Fruit fly (Drosophila melanogaster): ENCODE data around the gene Pdp1.

Gene Pdp1

dm6 chr3L:7817194-7817593 is 50.0 kb downstream of the Pdp1 start:
- no peak for TF ChIP-seq cnc (optimal IDR thresholded peaks at IDR 0.05)
- no peak for TF ChIP-seq CG5204 (GFP tag; optimal IDR thresholded peaks at IDR 0.05)
- TF ChIP-seq Mnt (GFP tag; optimal IDR thresholded peaks at IDR 0.05): no peak
- no peak for TF ChIP-seq CG14711 (tag; optimal IDR thresholded peaks at IDR 0.05)

dm6 chr3L:7815956-7816355 is 51.2 kb downstream of the Pdp1 start:
- peak; percentile 93 for TF ChIP-seq kay (GFP tag; ENCODE audit: borderline replicate concordance)
- no peak for TF ChIP-seq ovo (GFP tag; optimal IDR thresholded peaks at IDR 0.05)

dm6 chr3L:7813422-7813821 is 53.7 kb downstream of the Pdp1 start:
- TF ChIP-seq CG12768 (GFP tag; optimal IDR thresholded peaks at IDR 0.05) (no peak), cnc (optimal IDR thresholded peaks at IDR 0.05) (no peak), CG33017 (tag; optimal IDR thresholded peaks at IDR 0.05) (no peak), ovo (GFP tag; optimal IDR thresholded peaks at IDR 0.05) (no peak), CG1620 (GFP tag; optimal IDR thresholded peaks at IDR 0.05) (no peak), CG5204 (GFP tag; optimal IDR thresholded peaks at IDR 0.05) (no peak), toe (GFP tag; optimal IDR thresholded peaks at IDR 0.05) (no peak), Clk (GFP tag; optimal IDR thresholded peaks at IDR 0.05) (no peak), Mnt (GFP tag; optimal IDR thresholded peaks at IDR 0.05) (no peak), CG7101 (tag; optimal IDR thresholded peaks at IDR 0.05) (no peak), Crg-1 (GFP tag; optimal IDR thresholded peaks at IDR 0.05) (no peak), CG14711 (tag; optimal IDR thresholded peaks at IDR 0.05) (no peak), pad (GFP tag; optimal IDR thresholded peaks at IDR 0.05) (peak; percentile 97), kay (GFP tag; ENCODE audit: borderline replicate concordance) (no peak), bab1 (GFP tag; optimal IDR thresholded peaks at IDR 0.05) (peak; percentile 30), CG11617 (GFP tag; optimal IDR thresholded peaks at IDR 0.05) (no peak), tj (GFP tag; optimal IDR thresholded peaks at IDR 0.05) (no peak)

- TF ChIP-seq CG7045 (GFP tag; optimal IDR thresholded peaks at IDR 0.05): no peak
- TF ChIP-seq cic (GFP tag; optimal IDR thresholded peaks at IDR 0.05): no peak
- no peak for TF ChIP-seq CG12768 (GFP tag; optimal IDR thresholded peaks at IDR 0.05)
- TF ChIP-seq kay (GFP tag; ENCODE audit: borderline replicate concordance): no peak
- TF ChIP-seq Mnt (GFP tag; optimal IDR thresholded peaks at IDR 0.05): no peak
- no peak for TF ChIP-seq CG11617 (GFP tag; optimal IDR thresholded peaks at IDR 0.05)
- TF ChIP-seq pad (GFP tag; optimal IDR thresholded peaks at IDR 0.05): no peak
- TF ChIP-seq CG5204 (GFP tag; optimal IDR thresholded peaks at IDR 0.05): no peak
- no peak for TF ChIP-seq Hr96 (GFP tag; optimal IDR thresholded peaks at IDR 0.05)
- TF ChIP-seq Crg-1 (GFP tag; optimal IDR thresholded peaks at IDR 0.05): no peak
- no peak for TF ChIP-seq CG14711 (tag; optimal IDR thresholded peaks at IDR 0.05)
- TF ChIP-seq bab1 (GFP tag; optimal IDR thresholded peaks at IDR 0.05): no peak
- no peak for TF ChIP-seq CG1620 (GFP tag; optimal IDR thresholded peaks at IDR 0.05)
- no peak for TF ChIP-seq Clk (GFP tag; optimal IDR thresholded peaks at IDR 0.05)
- TF ChIP-seq toe (GFP tag; optimal IDR thresholded peaks at IDR 0.05): no peak
- TF ChIP-seq tj (GFP tag; optimal IDR thresholded peaks at IDR 0.05): no peak
- TF ChIP-seq CG33017 (tag; optimal IDR thresholded peaks at IDR 0.05): no peak
- TF ChIP-seq ovo (GFP tag; optimal IDR thresholded peaks at IDR 0.05): no peak
- no peak for TF ChIP-seq cnc (optimal IDR thresholded peaks at IDR 0.05)
- TF ChIP-seq CG7101 (tag; optimal IDR thresholded peaks at IDR 0.05): no peak
Measured at dm6 chr3L:7811594-7811993, 55.6 kb downstream of the Pdp1 start.

- no peak for TF ChIP-seq CG14711 (tag; optimal IDR thresholded peaks at IDR 0.05)
- TF ChIP-seq pad (GFP tag; optimal IDR thresholded peaks at IDR 0.05): no peak
- TF ChIP-seq cnc (optimal IDR thresholded peaks at IDR 0.05): no peak
- TF ChIP-seq kay (GFP tag; ENCODE audit: borderline replicate concordance): peak; percentile 52
Measured at dm6 chr3L:7810924-7811323, 56.2 kb downstream of the Pdp1 start.

- TF ChIP-seq toe (GFP tag; optimal IDR thresholded peaks at IDR 0.05): no peak
- TF ChIP-seq tj (GFP tag; optimal IDR thresholded peaks at IDR 0.05): peak; percentile 34
Measured at dm6 chr3L:7810426-7810825, 56.7 kb downstream of the Pdp1 start.

dm6 chr3L:7809289-7810099 is 57.7 kb downstream of the Pdp1 start, which contains the start of gene CG32369:
CG32369 (minus strand) TSS chr3L:7809825.
- TF ChIP-seq CG12768 (GFP tag; optimal IDR thresholded peaks at IDR 0.05): peak; percentile 86
- no peak for TF ChIP-seq Hr96 (GFP tag; optimal IDR thresholded peaks at IDR 0.05)
- peak; percentile 50 for TF ChIP-seq CG1620 (GFP tag; optimal IDR thresholded peaks at IDR 0.05)
- peak; percentile 81 for TF ChIP-seq tj (GFP tag; optimal IDR thresholded peaks at IDR 0.05)
- no peak for TF ChIP-seq toe (GFP tag; optimal IDR thresholded peaks at IDR 0.05)
- TF ChIP-seq cic (GFP tag; optimal IDR thresholded peaks at IDR 0.05): peak; percentile 87
- TF ChIP-seq ovo (GFP tag; optimal IDR thresholded peaks at IDR 0.05): peak; percentile 37
- peak; percentile 14 for TF ChIP-seq Clk (GFP tag; optimal IDR thresholded peaks at IDR 0.05)
- peak; percentile 12 for TF ChIP-seq pad (GFP tag; optimal IDR thresholded peaks at IDR 0.05)
- TF ChIP-seq Mnt (GFP tag; optimal IDR thresholded peaks at IDR 0.05): peak; percentile 87
- peak; percentile 40 for TF ChIP-seq bab1 (GFP tag; optimal IDR thresholded peaks at IDR 0.05)
- peak; percentile 73 for TF ChIP-seq CG7045 (GFP tag; optimal IDR thresholded peaks at IDR 0.05)
- TF ChIP-seq kay (GFP tag; ENCODE audit: borderline replicate concordance): peak; percentile 97
- no peak for TF ChIP-seq cnc (optimal IDR thresholded peaks at IDR 0.05)
- no peak for TF ChIP-seq CG5204 (GFP tag; optimal IDR thresholded peaks at IDR 0.05)
- TF ChIP-seq CG14711 (tag; optimal IDR thresholded peaks at IDR 0.05): peak; percentile 27
- TF ChIP-seq CG7101 (tag; optimal IDR thresholded peaks at IDR 0.05): peak; percentile 49
- peak; percentile 87 for TF ChIP-seq CG11617 (GFP tag; optimal IDR thresholded peaks at IDR 0.05)
- peak; percentile 53 for TF ChIP-seq Crg-1 (GFP tag; optimal IDR thresholded peaks at IDR 0.05)
- peak; percentile 61 for TF ChIP-seq CG33017 (tag; optimal IDR thresholded peaks at IDR 0.05)

Measured in whole organism, adult.